Worm (Caenorhabditis elegans) whole organism, dauer: ENCODE data around the gene clec-222.

Experiments
- unc-62 ChIP-seq: sonication (generic microtip); optimal IDR thresholded peaks from 2 replicates; lab custom pipeline; 2017; ENCODE audit warnings: missing biosample characterization, missing genetic modification reagents, missing genetic modification characterization

Gene clec-222

ce11 chrV:11302698-11303097, 31.5 kb downstream of the clec-222 start, which contains the start of gene srh-46:
TSS of gene srh-46 (minus strand) at chrV:11302886.
- no peak for TF ChIP-seq unc-62

- TF ChIP-seq unc-62: no peak
Observed at ce11 chrV:11304200-11304599, 33.0 kb downstream of the clec-222 start.

DNA sequence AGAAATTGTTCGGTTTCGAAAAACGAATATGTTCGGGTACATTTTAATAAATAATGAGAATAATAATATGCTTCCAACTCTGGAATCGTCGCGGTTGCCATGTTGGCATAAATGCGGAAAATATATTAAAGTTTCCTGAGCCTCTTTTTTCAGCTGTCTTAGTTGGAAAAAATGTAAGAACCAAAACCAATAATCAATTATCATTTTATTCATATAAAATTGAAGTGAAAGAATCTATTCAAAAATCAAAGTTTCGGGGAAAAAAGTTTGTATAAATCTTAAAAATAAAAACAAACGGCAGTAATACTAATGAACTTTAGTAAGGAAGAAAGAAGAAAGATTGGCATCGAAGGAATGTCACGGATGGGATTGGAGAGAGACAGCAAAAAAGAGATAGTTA, 33.7 kb downstream of the clec-222 start, which contains the start of gene srh-45:
Gene srh-45, minus strand, starts transcription at position 101 of the 400 bp plus-strand sequence.
- TF ChIP-seq unc-62: no peak

DNA sequence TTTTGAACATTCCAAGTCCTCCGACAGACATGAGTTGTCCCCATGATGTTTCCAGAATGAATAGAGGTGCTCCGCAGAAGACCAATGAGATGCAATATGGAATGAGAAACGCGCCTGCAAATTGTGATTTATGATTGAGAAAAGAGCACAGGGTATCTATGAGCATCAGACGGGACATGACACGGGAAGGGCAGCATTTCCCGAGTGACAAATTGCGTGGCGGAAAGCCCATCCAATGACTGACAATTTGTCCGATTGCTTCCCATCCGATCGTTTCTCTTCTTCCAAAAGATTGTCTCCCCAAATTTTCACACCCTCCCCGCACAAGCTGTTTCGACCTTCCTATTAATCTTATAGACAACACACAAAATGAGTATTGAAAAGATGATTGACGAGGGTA, 36.6 kb downstream of the clec-222 start:
- no peak for TF ChIP-seq unc-62

ce11 chrV:11308346-11308745, 37.2 kb downstream of the clec-222 start, which contains the start of gene snf-11:
TSS of gene snf-11 (minus strand) at chrV:11308446.
- no peak for TF ChIP-seq unc-62

ce11 chrV:11308915-11309314, 37.8 kb downstream of the clec-222 start:
- TF ChIP-seq unc-62: no peak

DNA sequence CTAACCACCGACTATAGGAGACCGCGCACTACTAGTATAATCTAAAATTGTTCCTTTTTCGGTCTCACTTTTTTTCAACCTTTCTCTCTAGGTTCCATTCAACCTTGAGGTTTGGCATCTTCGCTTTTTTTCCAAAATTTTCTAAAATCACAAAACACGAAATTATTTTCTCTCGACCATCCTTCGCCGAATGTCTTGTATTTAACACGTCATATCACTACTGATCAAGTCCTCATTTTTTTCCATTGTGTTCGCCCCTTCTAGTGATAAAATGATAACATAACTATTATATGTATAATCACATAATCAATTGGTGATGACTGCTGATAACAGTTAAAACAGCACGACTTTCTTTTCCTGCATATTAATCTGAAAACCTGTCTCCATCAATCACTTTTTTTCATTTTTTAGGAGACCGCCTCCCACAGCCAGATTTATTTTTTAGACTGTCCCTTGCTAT, 39.9 kb downstream of the clec-222 start, which contains the start of gene T03F7.7:
Gene T03F7.7, plus strand, starts transcription at position 410 of the 460 bp plus-strand sequence.
- no peak for TF ChIP-seq unc-62

DNA sequence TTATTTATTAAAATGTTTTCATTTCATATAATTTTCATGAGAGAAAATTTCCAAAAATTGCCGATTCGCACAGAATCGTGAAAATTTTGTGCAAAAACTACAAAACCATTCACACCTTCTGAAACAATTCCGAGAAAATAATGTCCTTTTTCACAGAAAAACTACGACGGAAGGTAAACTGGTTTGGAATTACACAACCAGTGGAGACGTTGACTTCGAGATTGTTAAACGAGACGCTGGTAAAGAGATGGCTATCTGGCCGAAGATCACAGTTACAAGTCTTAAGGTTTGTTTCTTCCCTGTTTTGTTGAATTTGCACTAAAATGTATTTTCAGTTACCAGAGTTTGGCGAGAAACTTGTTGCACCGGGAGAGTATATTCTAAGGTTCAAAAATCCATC, 41.8 kb downstream of the clec-222 start:
- TF ChIP-seq unc-62: no peak

- TF ChIP-seq unc-62: no peak
Observed at ce11 chrV:11314025-11314880, 43.1 kb downstream of the clec-222 start.

DNA sequence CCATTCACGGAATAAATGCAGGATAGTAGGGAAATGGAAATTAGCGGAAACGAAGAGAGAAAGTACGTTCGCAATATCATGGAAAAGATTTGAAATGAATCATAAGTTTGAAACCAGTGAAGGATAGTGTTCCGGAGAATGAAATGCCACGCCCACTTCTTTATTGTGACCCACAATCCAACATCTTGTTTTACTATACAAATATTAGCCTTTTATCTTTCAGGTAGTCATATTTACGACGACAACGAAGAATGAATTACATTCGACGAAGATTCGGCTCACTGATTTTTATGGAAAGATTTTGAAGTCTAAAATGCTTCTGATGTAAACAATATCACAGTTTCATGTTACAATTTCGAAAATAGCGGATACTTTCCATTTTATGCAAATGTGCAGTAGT, 45.6 kb downstream of the clec-222 start, which contains the start of gene cutl-18:
Gene cutl-18, minus strand, starts transcription at position 101 of the 400 bp plus-strand sequence.
- no peak for TF ChIP-seq unc-62

DNA sequence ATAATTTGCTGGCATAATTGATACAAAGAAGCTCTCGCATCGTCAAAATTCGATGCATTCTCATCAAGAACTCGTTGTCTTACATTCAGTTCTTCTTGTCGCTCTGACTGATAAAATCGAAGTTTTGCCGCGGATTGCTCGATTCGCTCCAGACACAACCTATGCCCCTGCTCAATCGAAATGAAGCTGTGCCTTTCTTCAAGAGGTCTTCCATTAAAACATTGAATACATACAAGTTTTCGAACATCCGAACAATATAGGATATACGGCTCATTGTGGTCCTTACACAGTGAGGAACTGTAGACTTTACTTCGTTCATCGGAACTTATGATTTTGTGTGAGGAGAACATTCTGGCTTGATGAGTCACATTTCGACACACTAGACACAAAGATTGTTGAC, 49.7 kb downstream of the clec-222 start:
- no peak for TF ChIP-seq unc-62

DNA sequence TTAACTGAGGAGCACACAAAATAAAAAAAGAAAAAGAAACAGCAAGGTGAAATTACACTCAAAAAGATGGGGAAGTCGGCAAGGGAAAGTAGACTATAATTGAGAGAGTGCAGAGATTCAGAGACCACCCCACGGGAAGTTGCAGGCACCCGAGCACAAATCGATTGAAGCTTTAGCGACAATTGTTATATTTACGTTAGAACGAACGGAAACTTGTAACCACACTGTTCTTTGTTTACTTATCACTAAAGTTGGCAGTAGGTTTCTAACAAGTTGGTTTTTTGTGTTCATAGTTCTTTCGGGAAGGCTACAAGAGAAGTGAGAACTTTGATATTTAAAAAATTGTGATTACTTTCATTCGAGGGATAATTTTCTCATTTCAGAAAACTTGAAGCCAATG, 50.6 kb downstream of the clec-222 start, which contains the start of gene F47G9.4:
Gene F47G9.4, minus strand, starts transcription at position 98 of the 400 bp plus-strand sequence.
- no peak for TF ChIP-seq unc-62
